Worm (Caenorhabditis elegans) whole organism, young adult: ENCODE measurements around the gene puf-6.
A peak's percentile ranks its signal among the peaks of the same experiment; 100 is the strongest.

ENCODE experiments used
- D2030.7 ChIP-seq: fragments of 200-800 bp; sonication (Bioruptor generic); IDR thresholded peaks from 2 replicates; pipeline ENCODE4 v1.3.6; 2022; ENCODE audit warnings: missing genetic modification reagents, missing genetic modification characterization, missing compliant biosample characterization
- F33H1.4 ChIP-seq: fragments of 200-800 bp; sonication (Bioruptor generic); IDR thresholded peaks from 2 replicates; pipeline ENCODE4 v1.3.6; 2022; ENCODE audit warnings: missing genetic modification reagents, missing genetic modification characterization, missing compliant biosample characterization
- F39B2.1 ChIP-seq: fragments of 200-800 bp; sonication (Bioruptor generic); IDR thresholded peaks from 2 replicates; pipeline ENCODE4 v1.3.6; 2022; ENCODE audit warnings: missing genetic modification reagents, missing genetic modification characterization, missing compliant biosample characterization
- T26A5.8 ChIP-seq: sonication (generic microtip); optimal IDR thresholded peaks from 2 replicates; lab custom pipeline; 2016; ENCODE audit warnings: missing genetic modification characterization, missing compliant biosample characterization
- Y79H2A.3 ChIP-seq: fragments of 200-800 bp; sonication (Bioruptor generic); conservative IDR thresholded peaks from 2 replicates; pipeline ENCODE4 v1.3.6; 2022; ENCODE audit warnings: missing genetic modification reagents, missing genetic modification characterization, missing compliant biosample characterization
- attf-5 ChIP-seq: fragments of 200-800 bp; sonication (Bioruptor generic); optimal IDR thresholded peaks from 2 replicates; lab custom pipeline; 2018; ENCODE audit warnings: mild to moderate bottlenecking, missing genetic modification characterization, missing compliant biosample characterization
- ccch-3 ChIP-seq: fragments of 200-800 bp; sonication (Bioruptor generic); optimal IDR thresholded peaks from 2 replicates; lab custom pipeline; 2018; ENCODE audit warnings: mild to moderate bottlenecking, missing genetic modification characterization, missing compliant biosample characterization
- ceh-100 ChIP-seq: fragments of 200-800 bp; sonication (Bioruptor generic); IDR thresholded peaks from 2 replicates; pipeline ENCODE4 v1.3.6; 2022; ENCODE audit warnings: missing genetic modification reagents, missing genetic modification characterization, missing compliant biosample characterization
- chd-7 ChIP-seq: sonication (generic microtip); optimal IDR thresholded peaks from 2 replicates; lab custom pipeline; 2016; ENCODE audit warnings: mild to moderate bottlenecking, missing genetic modification characterization, moderate library complexity, missing compliant biosample characterization
- dox-1 ChIP-seq: fragments of 200-800 bp; sonication (Bioruptor generic); IDR thresholded peaks from 2 replicates; pipeline ENCODE4 v1.3.6; 2022; ENCODE audit warnings: missing genetic modification reagents, missing genetic modification characterization, missing compliant biosample characterization
- dpl-1 ChIP-seq: fragments of 150-350 bp; optimal IDR thresholded peaks from 2 replicates; lab custom pipeline; 2014; ENCODE audit warnings: missing biosample characterization, missing genetic modification reagents, missing genetic modification characterization
- efl-1 ChIP-seq: fragments of 150-350 bp; optimal IDR thresholded peaks from 2 replicates; lab custom pipeline; 2014; ENCODE audit warnings: missing biosample characterization, missing genetic modification reagents, missing genetic modification characterization
- egrh-3 ChIP-seq: fragments of 200-800 bp; sonication (Bioruptor generic); IDR thresholded peaks from 2 replicates; pipeline ENCODE4 v1.3.6; 2022; ENCODE audit warnings: missing genetic modification reagents, missing genetic modification characterization, missing compliant biosample characterization
- ets-4 ChIP-seq: fragments of 200-800 bp; sonication (Bioruptor generic); optimal IDR thresholded peaks from 2 replicates; lab custom pipeline; 2018; ENCODE audit warnings: mild to moderate bottlenecking, missing genetic modification characterization, missing compliant biosample characterization
- fkh-3 ChIP-seq: sonication (generic microtip); optimal IDR thresholded peaks from 2 replicates; lab custom pipeline; 2016; ENCODE audit warnings: mild to moderate bottlenecking, missing genetic modification characterization, missing compliant biosample characterization
- lin-54 ChIP-seq: fragments of 200-800 bp; sonication (Bioruptor generic); optimal IDR thresholded peaks from 2 replicates; lab custom pipeline; 2018; ENCODE audit warnings: mild to moderate bottlenecking, missing genetic modification characterization, missing compliant biosample characterization
- mcd-1 ChIP-seq: fragments of 200-800 bp; sonication (Bioruptor generic); IDR thresholded peaks from 2 replicates; pipeline ENCODE4 v1.3.6; 2022; ENCODE audit warnings: missing genetic modification reagents, missing genetic modification characterization, missing compliant biosample characterization
- mel-28 ChIP-seq: sonication (generic microtip); optimal IDR thresholded peaks from 2 replicates; lab custom pipeline; 2016; ENCODE audit warnings: borderline replicate concordance, mild to moderate bottlenecking, missing genetic modification characterization, missing compliant biosample characterization
- mes-4 ChIP-seq: sonication (generic microtip); optimal IDR thresholded peaks from 2 replicates; lab custom pipeline; 2016; ENCODE audit warnings: missing genotype, missing genetic modification characterization, missing compliant biosample characterization
- nfya-1 ChIP-seq: sonication (generic microtip); optimal IDR thresholded peaks from 2 replicates; lab custom pipeline; 2017; ENCODE audit warnings: antibody characterized with exemption, missing compliant biosample characterization, missing genetic modification characterization, borderline replicate concordance; ENCODE audit not compliant: insufficient read depth
- pbrm-1 ChIP-seq: fragments of 200-800 bp; sonication (Bioruptor generic); IDR thresholded peaks from 2 replicates; pipeline ENCODE4 v1.3.6; 2022; ENCODE audit warnings: missing genetic modification reagents, missing genetic modification characterization, missing compliant biosample characterization
- sdz-38 ChIP-seq: sonication (generic microtip); optimal IDR thresholded peaks from 2 replicates; lab custom pipeline; 2016; ENCODE audit warnings: missing genotype, missing genetic modification characterization, missing compliant biosample characterization
- snpc-1.1 ChIP-seq: sonication (generic microtip); optimal IDR thresholded peaks from 2 replicates; lab custom pipeline; 2017; ENCODE audit warnings: missing genetic modification characterization, mild to moderate bottlenecking, missing compliant biosample characterization, antibody characterized with exemption, moderate library complexity, missing genotype, missing genetic modification reagents; ENCODE audit not compliant: insufficient read depth
- tbp1 ChIP-seq: fragments of 200-800 bp; sonication (Bioruptor generic); optimal IDR thresholded peaks from 2 replicates; lab custom pipeline; 2018; ENCODE audit warnings: mild to moderate bottlenecking, missing genetic modification characterization, missing compliant biosample characterization
- zfh-2 ChIP-seq: fragments of 200-800 bp; sonication (Bioruptor generic); conservative IDR thresholded peaks from 2 replicates; pipeline ENCODE4 v1.3.6; 2022; ENCODE audit warnings: missing genetic modification reagents, missing genetic modification characterization, missing compliant biosample characterization
- zim-3 ChIP-seq: sonication (generic microtip); optimal IDR thresholded peaks from 2 replicates; lab custom pipeline; 2017; ENCODE audit warnings: mild to moderate bottlenecking, missing genetic modification characterization, moderate library complexity, missing compliant biosample characterization

Gene puf-6

ce11 chrII:12992193-12992592, 51.1 kb downstream of the puf-6 start:
- TF ChIP-seq dox-1 (GFP tag; lab: Robert Waterston, UW) (no peak), egrh-3 (GFP tag; lab: Robert Waterston, UW) (peak; percentile 85; the same call in 1 of the 2 replicates), ceh-100 (GFP tag; lab: Robert Waterston, UW) (no peak), sdz-38 (tag; lab: Kevin White, UChicago) (no peak), tbp1 (GFP tag; lab: Kevin White, UChicago) (no peak), zfh-2 (GFP tag; lab: Robert Waterston, UW) (peak; percentile 82), attf-5 (no peak), snpc-1.1 (tag; lab: Kevin White, UChicago) (no peak), F39B2.1 (GFP tag; lab: Robert Waterston, UW) (no peak), F33H1.4 (no peak), mes-4 (tag; lab: Kevin White, UChicago) (no peak), Y79H2A.3 (no peak), mcd-1 (GFP tag; lab: Robert Waterston, UW) (no peak), T26A5.8 (tag; lab: Kevin White, UChicago) (no peak), pbrm-1 (GFP tag; lab: Robert Waterston, UW) (no peak), ccch-3 (no peak)
- TF ChIP-seq, all 124 proteins: peak for 2

ce11 chrII:12991594-12991993, 51.7 kb downstream of the puf-6 start:
- TF ChIP-seq chd-7 (tag; lab: Kevin White, UChicago) = no peak
- TF ChIP-seq tbp1 (GFP tag; lab: Kevin White, UChicago) = no peak

ce11 chrII:12990964-12991593, 52.2 kb downstream of the puf-6 start:
- TF ChIP-seq nfya-1 (tag; lab: Kevin White, UChicago) = no peak
- TF ChIP-seq dpl-1 = no peak
- TF ChIP-seq zim-3 = no peak
- TF ChIP-seq, all 124 proteins: peak for 0

DNA sequence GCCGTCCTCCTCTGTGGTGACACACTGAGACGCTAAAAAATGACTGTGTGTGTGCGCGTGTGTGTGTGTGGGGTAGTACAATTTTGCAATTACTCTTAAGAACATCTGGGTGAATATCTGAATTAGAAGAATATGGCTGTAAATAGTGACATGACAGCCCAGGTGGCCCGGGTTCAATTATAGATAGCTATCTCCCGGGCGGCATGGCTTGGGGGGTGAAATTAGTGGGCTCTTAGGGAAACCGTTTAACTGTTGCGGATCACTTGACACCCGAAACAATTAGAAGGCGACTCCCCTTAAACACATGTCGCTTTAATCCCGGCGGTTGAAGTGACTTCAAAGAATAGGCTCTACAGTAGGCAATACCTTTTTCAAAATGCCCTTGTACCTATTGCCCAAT, 53.1 kb downstream of the puf-6 start:
- no peak for TF ChIP-seq efl-1 (GFP tag; lab: Kevin White, UChicago)
- TF ChIP-seq ets-4 (GFP tag; lab: Kevin White, UChicago) = no peak
- no peak for TF ChIP-seq fkh-3 (tag; lab: Kevin White, UChicago)
- TF ChIP-seq lin-54 (GFP tag; lab: Kevin White, UChicago) = no peak
- TF ChIP-seq D2030.7 (GFP tag; lab: Robert Waterston, UW) = no peak
- no peak for TF ChIP-seq mel-28 (tag; lab: Kevin White, UChicago)
- TF ChIP-seq Y79H2A.3 = no peak
